Fruit fly (Drosophila melanogaster) whole organism, embryonic: Measurements from ENCODE around the gene yl.

ENCODE experiments used
- Awh ChIP-seq: fragments of 200-800 bp; sonication (Bioruptor generic); IDR thresholded peaks from 2 replicates; pipeline ENCODE4, ENCODE4 v1.3.6; 2022; ENCODE audit warnings: missing biosample characterization, missing genetic modification characterization
- BtbVII ChIP-seq: fragments of 200-800 bp; sonication (Bioruptor generic); optimal IDR thresholded peaks from 3 replicates; lab custom pipeline; 2017; ENCODE audit warnings: missing biosample characterization, mild to moderate bottlenecking, missing genetic modification characterization
- CG10147 ChIP-seq: fragments of 200-800 bp; sonication (Bioruptor generic); optimal IDR thresholded peaks from 2 replicates; lab custom pipeline; 2019; ENCODE audit warnings: missing biosample characterization, mild to moderate bottlenecking, missing genetic modification characterization, moderate library complexity
- CG10209 ChIP-seq: fragments of 200-800 bp; sonication (Bioruptor generic); optimal IDR thresholded peaks from 3 replicates; lab custom pipeline; 2017; ENCODE audit warnings: missing biosample characterization, mild to moderate bottlenecking, missing genetic modification characterization, missing genetic modification reagents
- CG10274 ChIP-seq: fragments of 200-800 bp; sonication (Bioruptor generic); optimal IDR thresholded peaks from 3 replicates; lab custom pipeline; 2017; ENCODE audit warnings: missing biosample characterization, mild to moderate bottlenecking, missing genetic modification characterization
- CG10462 ChIP-seq: fragments of 200-800 bp; sonication (Bioruptor generic); optimal IDR thresholded peaks from 2 replicates; lab custom pipeline; 2016; ENCODE audit warnings: missing biosample characterization, missing genetic modification characterization
- CG10959 ChIP-seq: fragments of 200-800 bp; sonication (Bioruptor generic); IDR thresholded peaks from 2 replicates; pipeline ENCODE4 v1.3.6; 2022; ENCODE audit warnings: missing biosample characterization, missing genetic modification characterization
- CG10979 ChIP-seq: fragments of 200-800 bp; sonication (Bioruptor generic); optimal IDR thresholded peaks from 2 replicates; lab custom pipeline; 2018; ENCODE audit warnings: missing biosample characterization, mild to moderate bottlenecking, missing genetic modification characterization, moderate library complexity
- CG11723 ChIP-seq: fragments of 200-800 bp; sonication (Bioruptor generic); optimal IDR thresholded peaks from 2 replicates; lab custom pipeline; 2017; ENCODE audit warnings: missing biosample characterization, mild to moderate bottlenecking, missing genetic modification characterization
- CG12219 ChIP-seq: fragments of 200-800 bp; sonication (Bioruptor generic); optimal IDR thresholded peaks from 3 replicates; lab custom pipeline; 2018; ENCODE audit warnings: missing biosample characterization, mild to moderate bottlenecking, missing genetic modification characterization
- CG13775 ChIP-seq: fragments of 200-800 bp; sonication (Bioruptor generic); optimal IDR thresholded peaks from 3 replicates; lab custom pipeline; 2017; ENCODE audit warnings: missing biosample characterization, mild to moderate bottlenecking, missing genetic modification characterization
- CG14965 ChIP-seq: fragments of 200-800 bp; sonication (Bioruptor generic); optimal IDR thresholded peaks from 2 replicates; lab custom pipeline; 2016; ENCODE audit warnings: missing biosample characterization, missing genetic modification characterization, borderline replicate concordance
- CG16813 ChIP-seq: fragments of 200-800 bp; sonication (Bioruptor generic); IDR thresholded peaks from 3 replicates; pipeline ENCODE4 v1.3.6; 2022; ENCODE audit warnings: missing biosample characterization, missing genetic modification characterization; ENCODE audit not compliant: partially characterized antibody
- CG1832 ChIP-seq: fragments of 200-800 bp; sonication (Bioruptor generic); optimal IDR thresholded peaks from 2 replicates; lab custom pipeline; 2017; ENCODE audit warnings: missing biosample characterization, mild to moderate bottlenecking, missing genetic modification characterization, inconsistent platforms
- CG31388 ChIP-seq: fragments of 200-800 bp; sonication (Bioruptor generic); optimal IDR thresholded peaks from 2 replicates; lab custom pipeline; 2016; ENCODE audit warnings: missing biosample characterization, missing genetic modification characterization
- CG31441 ChIP-seq: fragments of 200-800 bp; sonication (Bioruptor generic); IDR thresholded peaks from 2 replicates; pipeline ENCODE4 v1.3.6; 2022; ENCODE audit warnings: missing biosample characterization, missing genetic modification characterization
- CG32772 ChIP-seq: fragments of 200-800 bp; sonication (Bioruptor generic); IDR thresholded peaks from 2 replicates; pipeline ENCODE4 v1.3.6; 2022; ENCODE audit warnings: missing biosample characterization, missing genetic modification characterization
- CG3407 ChIP-seq: fragments of 200-800 bp; sonication (Bioruptor generic); optimal IDR thresholded peaks from 2 replicates; lab custom pipeline; 2018; ENCODE audit warnings: missing biosample characterization, mild to moderate bottlenecking, missing genetic modification characterization
- CG4404 ChIP-seq: fragments of 200-800 bp; sonication (Bioruptor generic); IDR thresholded peaks from 2 replicates; pipeline ENCODE4 v1.3.6; 2022; ENCODE audit warnings: missing biosample characterization, missing genetic modification characterization
- CG5953 ChIP-seq: fragments of 200-800 bp; sonication (Bioruptor generic); IDR thresholded peaks from 2 replicates; pipeline ENCODE4 v1.3.6; 2022; ENCODE audit warnings: missing biosample characterization, missing genetic modification characterization
- CG8281 ChIP-seq: fragments of 200-800 bp; sonication (Bioruptor generic); optimal IDR thresholded peaks from 2 replicates; lab custom pipeline; 2018; ENCODE audit warnings: missing biosample characterization, mild to moderate bottlenecking, missing genetic modification characterization, moderate library complexity
- CkIIα-i1 ChIP-seq: fragments of 200-800 bp; sonication (Bioruptor generic); IDR thresholded peaks from 2 replicates; pipeline ENCODE4 v1.3.6; 2022; ENCODE audit warnings: missing biosample characterization, missing genetic modification characterization
- HLH3B ChIP-seq: fragments of 200-800 bp; sonication (Bioruptor generic); IDR thresholded peaks from 2 replicates; pipeline ENCODE4 v1.3.6; 2022; ENCODE audit warnings: missing biosample characterization, missing genetic modification characterization
- Ptx1 ChIP-seq: fragments of 200-800 bp; sonication (Bioruptor generic); IDR thresholded peaks from 2 replicates; pipeline ENCODE4 v1.3.6; 2022; ENCODE audit warnings: missing biosample characterization, missing genetic modification characterization
- Ssrp ChIP-seq: fragments of 200-800 bp; sonication (Bioruptor generic); optimal IDR thresholded peaks from 2 replicates; lab custom pipeline; 2018; ENCODE audit warnings: missing biosample characterization, mild to moderate bottlenecking, missing genetic modification characterization, moderate library complexity
- bab2 ChIP-seq: fragments of 200-800 bp; sonication (Bioruptor generic); optimal IDR thresholded peaks from 2 replicates; lab custom pipeline; 2016; ENCODE audit warnings: missing biosample characterization, missing genetic modification characterization
- bsh ChIP-seq, 2 experiments: fragments of 200-800 bp; sonication (Bioruptor generic); optimal IDR thresholded peaks; 2 replicates each; lab custom pipeline; 2017 to 2018; ENCODE audit warnings: mild to moderate bottlenecking in 2 of 2, missing biosample characterization in 2 of 2, missing genetic modification characterization in 2 of 2, moderate library complexity in 1 of 2
- btn ChIP-seq: fragments of 200-800 bp; sonication (Bioruptor generic); optimal IDR thresholded peaks from 2 replicates; lab custom pipeline; 2016; ENCODE audit warnings: missing biosample characterization, missing genetic modification characterization
- caup ChIP-seq: fragments of 200-800 bp; sonication (Bioruptor generic); optimal IDR thresholded peaks from 3 replicates; lab custom pipeline; 2017; ENCODE audit warnings: missing biosample characterization, mild to moderate bottlenecking, missing genetic modification characterization, moderate library complexity; ENCODE audit not compliant: severe bottlenecking
- exex ChIP-seq: fragments of 200-800 bp; sonication (Bioruptor generic); optimal IDR thresholded peaks from 4 replicates; lab custom pipeline; 2018; ENCODE audit warnings: missing biosample characterization, mild to moderate bottlenecking, missing genetic modification characterization, moderate library complexity
- gem ChIP-seq: fragments of 200-800 bp; sonication (Bioruptor generic); optimal IDR thresholded peaks from 2 replicates; lab custom pipeline; 2019; ENCODE audit warnings: missing biosample characterization, mild to moderate bottlenecking, missing genetic modification characterization, moderate library complexity
- grau ChIP-seq: fragments of 200-800 bp; optimal IDR thresholded peaks from 3 replicates; lab custom pipeline; 2019; ENCODE audit warnings: missing biosample characterization, mild to moderate bottlenecking, missing genetic modification characterization, moderate library complexity
- ham ChIP-seq: fragments of 200-800 bp; sonication (Bioruptor generic); IDR thresholded peaks from 2 replicates; pipeline ENCODE4 v1.3.6; 2022; ENCODE audit warnings: missing biosample characterization, missing genetic modification characterization
- knrl ChIP-seq: fragments of 200-800 bp; sonication (Bioruptor generic); IDR thresholded peaks from 3 replicates; pipeline ENCODE4 v1.3.6; 2022; ENCODE audit warnings: missing biosample characterization, missing genetic modification characterization; ENCODE audit not compliant: partially characterized antibody
- luna ChIP-seq: fragments of 200-800 bp; sonication (Bioruptor generic); optimal IDR thresholded peaks from 2 replicates; lab custom pipeline; 2016; ENCODE audit warnings: missing biosample characterization, missing genetic modification characterization
- nerfin-2 ChIP-seq: fragments of 200-800 bp; sonication (Bioruptor generic); IDR thresholded peaks from 2 replicates; pipeline ENCODE4 v1.3.6; 2022; ENCODE audit warnings: missing biosample characterization, missing genetic modification characterization; ENCODE audit not compliant: partially characterized antibody
- pita ChIP-seq: fragments of 200-800 bp; sonication (Bioruptor generic); optimal IDR thresholded peaks from 2 replicates; lab custom pipeline; 2017; ENCODE audit warnings: missing biosample characterization, mild to moderate bottlenecking, missing genetic modification characterization
- psq ChIP-seq: fragments of 200-800 bp; sonication (Bioruptor generic); optimal IDR thresholded peaks from 2 replicates; lab custom pipeline; 2017; ENCODE audit warnings: missing biosample characterization, missing genetic modification characterization
- pzg ChIP-seq: fragments of 200-800 bp; sonication (Bioruptor generic); optimal IDR thresholded peaks from 3 replicates; lab custom pipeline; 2018; ENCODE audit warnings: missing biosample characterization, mild to moderate bottlenecking, missing genetic modification characterization, moderate library complexity
- salm ChIP-seq: fragments of 200-800 bp; sonication (Bioruptor generic); optimal IDR thresholded peaks from 2 replicates; lab custom pipeline; 2018; ENCODE audit warnings: missing biosample characterization, mild to moderate bottlenecking, missing genetic modification characterization
- sd ChIP-seq: fragments of 200-800 bp; sonication (Bioruptor generic); optimal IDR thresholded peaks from 3 replicates; lab custom pipeline; 2018; ENCODE audit warnings: missing biosample characterization, mild to moderate bottlenecking, missing genetic modification characterization, moderate library complexity
- sens ChIP-seq: fragments of 200-800 bp; sonication (Bioruptor generic); peaks from one replicate; lab custom pipeline; 2016; ENCODE audit warnings: missing biosample characterization, missing genetic modification characterization
- sqz ChIP-seq: fragments of 200-800 bp; sonication (Bioruptor generic); optimal IDR thresholded peaks from 3 replicates; lab custom pipeline; 2018; ENCODE audit warnings: missing biosample characterization, mild to moderate bottlenecking, missing genetic modification characterization
- tup ChIP-seq: fragments of 200-800 bp; sonication (Bioruptor generic); optimal IDR thresholded peaks from 2 replicates; lab custom pipeline; 2016; ENCODE audit warnings: missing biosample characterization, mild to moderate bottlenecking, missing genetic modification characterization, moderate library complexity
- twi ChIP-seq: fragments of 200-800 bp; optimal IDR thresholded peaks from 2 replicates; lab custom pipeline; 2019; ENCODE audit warnings: missing biosample characterization, mild to moderate bottlenecking, missing genetic modification characterization, moderate library complexity
- vfl ChIP-seq: fragments of 200-800 bp; sonication (Bioruptor generic); optimal IDR thresholded peaks from 2 replicates; lab custom pipeline; 2016; ENCODE audit warnings: missing biosample characterization, missing genetic modification characterization
- yki ChIP-seq: fragments of >200 bp; optimal IDR thresholded peaks from 3 replicates; lab custom pipeline; 2018
- zf30C ChIP-seq: fragments of 200-800 bp; sonication (Bioruptor generic); optimal IDR thresholded peaks from 3 replicates; lab custom pipeline; 2018; ENCODE audit warnings: missing biosample characterization, mild to moderate bottlenecking, missing genetic modification characterization

Gene yl

dm6 chrX:14208426-14209208 is 15.6 kb downstream of the yl start (continued):
- TF ChIP-seq CG1832 (GFP tag; lab: Kevin White, UChicago): no peak
- TF ChIP-seq caup (GFP tag; lab: Kevin White, UChicago): no peak
- no peak for TF ChIP-seq ham (GFP tag; lab: Robert Waterston, UW)
- no peak for TF ChIP-seq CG3407 (GFP tag; lab: Kevin White, UChicago)
- no peak for TF ChIP-seq psq (GFP tag; lab: Kevin White, UChicago)
- TF ChIP-seq CG10147 (GFP tag; lab: Kevin White, UChicago): peak; percentile 56
- peak; percentile 68 for TF ChIP-seq CG12219 (GFP tag; lab: Kevin White, UChicago)
- peak; percentile 53 for TF ChIP-seq CG32772 (GFP tag; lab: Robert Waterston, UW)
- peak; percentile 86 for TF ChIP-seq CG10979 (tag; lab: Kevin White, UChicago)
- no peak for TF ChIP-seq CG14965 (GFP tag; lab: Kevin White, UChicago)
- no peak for TF ChIP-seq CG13775 (GFP tag; lab: Kevin White, UChicago)
- no peak for TF ChIP-seq CG16813 (GFP tag; lab: Robert Waterston, UW)
- TF ChIP-seq CG10959: peak; percentile 29; the same call in 1 of the 2 replicates
- TF ChIP-seq vfl (GFP tag; lab: Kevin White, UChicago): no peak
- TF ChIP-seq CG10274 (GFP tag; lab: Kevin White, UChicago): no peak
- TF ChIP-seq HLH3B (GFP tag; lab: Robert Waterston, UW): peak; percentile 49; the same call in 1 of the 2 replicates
- TF ChIP-seq CG4404: no peak
- peak; percentile 48 for TF ChIP-seq salm (tag; lab: Kevin White, UChicago)
- TF ChIP-seq CG31441 (GFP tag; lab: Robert Waterston, UW): peak; percentile 76
- no peak for TF ChIP-seq yki (lab: Kevin White, UChicago)
- no peak for TF ChIP-seq btn (GFP tag; lab: Kevin White, UChicago)
- no peak for TF ChIP-seq CG31388 (GFP tag; lab: Kevin White, UChicago)
- TF ChIP-seq, all 482 proteins: peak for 239

dm6 chrX:14209209-14209781 is 16.3 kb downstream of the yl start:
- TF ChIP-seq CG10462 (GFP tag; lab: Kevin White, UChicago) (no peak), BtbVII (no peak), sd (peak; percentile 69), gem (tag; lab: Kevin White, UChicago) (peak; percentile 6), exex (peak; percentile 16), grau (tag; lab: Kevin White, UChicago) (peak; percentile 46), CG10209 (GFP tag; lab: Kevin White, UChicago) (no peak), pita (no peak), twi (tag; lab: Kevin White, UChicago) (no peak), pzg (GFP tag; lab: Kevin White, UChicago) (no peak), zf30C (no peak), CkIIα-i1 (GFP tag; lab: Robert Waterston, UW) (no peak), CG8281 (tag; lab: Kevin White, UChicago) (peak; percentile 0), CG11723 (no peak), bab2 (no peak), knrl (GFP tag; lab: Robert Waterston, UW) (no peak), luna (no peak), sens (GFP tag; lab: Kevin White, UChicago) (peak; percentile 78), Ssrp (tag; lab: Kevin White, UChicago) (peak; percentile 21), sqz (GFP tag; lab: Kevin White, UChicago) (peak; percentile 68), bsh (GFP tag; optimal IDR thresholded peaks at IDR 0.05; lab: Kevin White, UChicago) (no peak), CG5953 (GFP tag; lab: Robert Waterston, UW) (no peak), tup (GFP tag; lab: Kevin White, UChicago) (no peak), nerfin-2 (GFP tag; lab: Robert Waterston, UW) (no peak), Ptx1 (GFP tag; lab: Robert Waterston, UW) (no peak), Awh (no peak), CG32772 (GFP tag; lab: Robert Waterston, UW) (no peak)
